Worm (Caenorhabditis elegans): ENCODE results near the gene tag-10.

DNA sequence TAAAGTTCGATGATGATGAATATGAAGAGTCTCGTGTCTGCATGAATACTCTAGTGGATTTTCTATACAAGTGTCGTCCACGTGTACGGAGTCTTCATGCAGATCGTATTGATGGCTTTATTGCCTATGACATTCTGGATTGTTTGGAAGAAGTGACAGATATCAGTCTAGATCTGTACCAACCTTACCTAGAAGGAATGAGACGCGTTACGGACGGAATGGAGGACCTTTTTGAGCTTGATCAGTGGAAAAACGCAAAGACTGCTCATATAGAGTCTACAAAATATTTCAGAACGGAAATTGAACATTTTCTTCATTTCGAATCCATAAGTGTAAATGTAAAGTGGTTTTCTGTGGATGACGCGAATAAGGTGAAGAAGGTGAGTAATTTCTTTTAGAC, 15.8 kb downstream of the tag-10 start, which contains the start of gene fbxa-169:
- TF ChIP-seq unc-62 (GFP tag; optimal IDR thresholded peaks at IDR 0.05) (no peak), unc-39 (tag; optimal IDR thresholded peaks at IDR 0.05) (no peak), nhr-23 (tag; optimal IDR thresholded peaks at IDR 0.05) (no peak), snpc-4 (tag; optimal IDR thresholded peaks at IDR 0.05) (no peak)
